Worm (Caenorhabditis elegans) whole organism, L4/young adult: Measurements from ENCODE around the gene cyp-35B2.

ENCODE experiments used
- W03F9.2 ChIP-seq: fragments of 150-350 bp; optimal IDR thresholded peaks from 2 replicates; lab custom pipeline; 2014; ENCODE audit warnings: missing biosample characterization, missing genetic modification characterization
- dao-5 ChIP-seq: sonication (generic microtip); optimal IDR thresholded peaks from 2 replicates; lab custom pipeline; 2016; ENCODE audit warnings: missing genotype, missing genetic modification characterization, moderate library complexity, missing compliant biosample characterization
- him-1 ChIP-seq: sonication (generic microtip); optimal IDR thresholded peaks from 2 replicates; lab custom pipeline; 2016; ENCODE audit warnings: missing genotype, missing genetic modification reagents, missing genetic modification characterization, missing compliant biosample characterization

- no peak for TF ChIP-seq dao-5
- no peak for TF ChIP-seq him-1
- no peak for TF ChIP-seq W03F9.2 (tag; lab: Kevin White, UChicago)
Observed at ce11 chrV:3927522-3927921, 14.4 kb upstream of the cyp-35B2 start.
